Worm (Caenorhabditis elegans) whole organism, late embryonic: ENCODE data around the gene srv-32.

Source experiments
- C08G9.2 ChIP-seq: sonication (generic microtip); optimal IDR thresholded peaks from 2 replicates; lab custom pipeline; 2016; ENCODE audit warnings: mild to moderate bottlenecking, missing genetic modification characterization, moderate library complexity, missing compliant biosample characterization
- F13H6.1 ChIP-seq: sonication (generic microtip); optimal IDR thresholded peaks from 2 replicates; lab custom pipeline; 2016; ENCODE audit warnings: missing genetic modification characterization, missing compliant biosample characterization
- K02D7.2 ChIP-seq: sonication (generic microtip); optimal IDR thresholded peaks from 2 replicates; lab custom pipeline; 2017; ENCODE audit warnings: mild to moderate bottlenecking, missing genetic modification characterization, missing compliant biosample characterization
- K09A11.1 ChIP-seq: sonication (generic microtip); optimal IDR thresholded peaks from 2 replicates; lab custom pipeline; 2017; ENCODE audit warnings: antibody characterized with exemption, mild to moderate bottlenecking, missing genetic modification characterization, missing compliant biosample characterization; ENCODE audit not compliant: insufficient read depth
- Y22D7AL.16 ChIP-seq: sonication (generic microtip); optimal IDR thresholded peaks from 2 replicates; lab custom pipeline; 2016; ENCODE audit warnings: missing genetic modification characterization, missing compliant biosample characterization
- ceh-19 ChIP-seq: fragments of 200-800 bp; sonication (Bioruptor generic); optimal IDR thresholded peaks from 2 replicates; lab custom pipeline; 2018; ENCODE audit warnings: mild to moderate bottlenecking, missing genetic modification characterization, missing compliant biosample characterization
- ceh-2 ChIP-seq: sonication (generic microtip); optimal IDR thresholded peaks from 2 replicates; lab custom pipeline; 2016; ENCODE audit warnings: missing genotype, missing genetic modification characterization, missing compliant biosample characterization
- ceh-31 ChIP-seq: sonication (generic microtip); optimal IDR thresholded peaks from 2 replicates; lab custom pipeline; 2016; ENCODE audit warnings: missing genetic modification characterization, missing compliant biosample characterization
- ceh-45 ChIP-seq: fragments of 200-800 bp; sonication (Bioruptor generic); IDR thresholded peaks from 2 replicates; pipeline ENCODE4 v1.3.6; 2022; ENCODE audit warnings: missing genetic modification reagents, missing genetic modification characterization, missing compliant biosample characterization
- ceh-48 ChIP-seq: sonication (generic microtip); optimal IDR thresholded peaks from 2 replicates; lab custom pipeline; 2016; ENCODE audit warnings: missing genetic modification characterization, inconsistent platforms, missing compliant biosample characterization
- ceh-9 ChIP-seq: sonication (generic microtip); optimal IDR thresholded peaks from 2 replicates; lab custom pipeline; 2016; ENCODE audit warnings: mild to moderate bottlenecking, missing genetic modification characterization, inconsistent platforms, missing compliant biosample characterization
- elt-4 ChIP-seq: sonication (generic microtip); optimal IDR thresholded peaks from 2 replicates; lab custom pipeline; 2016; ENCODE audit warnings: missing genetic modification characterization, missing compliant biosample characterization
- ets-4 ChIP-seq: sonication (generic microtip); optimal IDR thresholded peaks from 2 replicates; lab custom pipeline; 2016; ENCODE audit warnings: missing genetic modification characterization, missing compliant biosample characterization
- eyg-1 ChIP-seq: sonication (generic microtip); optimal IDR thresholded peaks from 2 replicates; lab custom pipeline; 2016; ENCODE audit warnings: missing genotype, missing genetic modification characterization, missing compliant biosample characterization
- hlh-13 ChIP-seq: fragments of 200-800 bp; sonication (Bioruptor generic); optimal IDR thresholded peaks from 2 replicates; lab custom pipeline; 2018; ENCODE audit warnings: mild to moderate bottlenecking, missing genetic modification characterization, missing compliant biosample characterization
- hlh-15 ChIP-seq: sonication (generic microtip); optimal IDR thresholded peaks from 2 replicates; lab custom pipeline; 2016; ENCODE audit warnings: missing genetic modification characterization, missing compliant biosample characterization
- hlh-6 ChIP-seq: sonication (generic microtip); optimal IDR thresholded peaks from 2 replicates; lab custom pipeline; 2016; ENCODE audit warnings: missing genotype, missing genetic modification characterization, missing compliant biosample characterization
- hlh-8 ChIP-seq: sonication (generic microtip); optimal IDR thresholded peaks from 2 replicates; lab custom pipeline; 2016; ENCODE audit warnings: missing genotype, missing genetic modification characterization, missing compliant biosample characterization
- lim-6 ChIP-seq: sonication (generic microtip); optimal IDR thresholded peaks from 2 replicates; lab custom pipeline; 2016; ENCODE audit warnings: missing genetic modification characterization, missing compliant biosample characterization
- madf-2 ChIP-seq: sonication (generic microtip); optimal IDR thresholded peaks from 2 replicates; lab custom pipeline; 2017; ENCODE audit warnings: missing genetic modification characterization, missing compliant biosample characterization
- mec-3 ChIP-seq: sonication (generic microtip); optimal IDR thresholded peaks from 2 replicates; lab custom pipeline; 2016; ENCODE audit warnings: borderline replicate concordance, missing genetic modification characterization, missing compliant biosample characterization
- pat-9 ChIP-seq: fragments of 200-800 bp; sonication (Bioruptor generic); optimal IDR thresholded peaks from 2 replicates; lab custom pipeline; 2018; ENCODE audit warnings: mild to moderate bottlenecking, missing genetic modification characterization, moderate library complexity, missing compliant biosample characterization
- pax-1 ChIP-seq: fragments of 150-350 bp; optimal IDR thresholded peaks from 2 replicates; lab custom pipeline; 2014; ENCODE audit warnings: missing biosample characterization, missing genetic modification characterization
- pha-4 ChIP-seq: fragments of 150-350 bp; optimal IDR thresholded peaks from 2 replicates; lab custom pipeline; 2018; ENCODE audit warnings: missing biosample characterization, missing genetic modification reagents, missing genetic modification characterization
- pqm-1 ChIP-seq: sonication (generic microtip); optimal IDR thresholded peaks from 2 replicates; lab custom pipeline; 2016; ENCODE audit warnings: missing genetic modification characterization, missing compliant biosample characterization
- ref-2 ChIP-seq: sonication (generic microtip); optimal IDR thresholded peaks from 2 replicates; lab custom pipeline; 2016; ENCODE audit warnings: missing genetic modification characterization, missing compliant biosample characterization
- sdc-2 ChIP-seq: sonication (generic microtip); optimal IDR thresholded peaks from 2 replicates; lab custom pipeline; 2016; ENCODE audit warnings: missing genotype, missing genetic modification characterization, missing compliant biosample characterization
- sox-2 ChIP-seq: fragments of 200-800 bp; sonication (Bioruptor generic); IDR thresholded peaks from 2 replicates; pipeline ENCODE4 v1.3.6; 2022; ENCODE audit warnings: missing genetic modification reagents, missing genetic modification characterization, missing compliant biosample characterization
- syd-9 ChIP-seq: sonication (generic microtip); optimal IDR thresholded peaks from 2 replicates; lab custom pipeline; 2016; ENCODE audit warnings: mild to moderate bottlenecking, missing genetic modification characterization, moderate library complexity, missing compliant biosample characterization
- tbx-2 ChIP-seq: sonication (generic microtip); optimal IDR thresholded peaks from 2 replicates; lab custom pipeline; 2016; ENCODE audit warnings: missing genetic modification characterization, missing compliant biosample characterization
- tbx-7 ChIP-seq: sonication (generic microtip); optimal IDR thresholded peaks from 2 replicates; lab custom pipeline; 2016; ENCODE audit warnings: missing genotype, missing genetic modification characterization, missing compliant biosample characterization
- unc-3 ChIP-seq, 2 experiments: fragments of 200-800 bp in 1 of 2; sonication (Bioruptor generic) in 1 of 2; sonication (generic microtip) in 1 of 2; conservative IDR thresholded peaks in 1 of 2; optimal IDR thresholded peaks in 1 of 2; 2 replicates each; pipeline versions ENCODE4 v1.3.6 to Lab custom; 2016 to 2022; ENCODE audit warnings: missing compliant biosample characterization in 2 of 2, missing genetic modification characterization in 2 of 2, missing genetic modification reagents in 1 of 2
- unc-55 ChIP-seq: sonication (generic microtip); optimal IDR thresholded peaks from 2 replicates; lab custom pipeline; 2017; ENCODE audit warnings: missing biosample characterization, missing genetic modification reagents, missing genetic modification characterization
- ztf-16 ChIP-seq: sonication (generic microtip); optimal IDR thresholded peaks from 2 replicates; lab custom pipeline; 2017; ENCODE audit warnings: missing genetic modification characterization, missing compliant biosample characterization

Gene srv-32

ce11 chrIV:6271923-6272322 is 10.1 kb downstream of the srv-32 start, which contains the start of gene srv-31:
srv-31 (minus strand) TSS chrIV:6272023.
- TF ChIP-seq sox-2 = no peak
- TF ChIP-seq lim-6 (tag; lab: Kevin White, UChicago) = no peak
- TF ChIP-seq ceh-9 = no peak
- TF ChIP-seq pqm-1 (tag; lab: Kevin White, UChicago) = no peak
- TF ChIP-seq tbx-7 = no peak
- no peak for TF ChIP-seq ceh-31 (tag; lab: Kevin White, UChicago)
- no peak for TF ChIP-seq ceh-19 (GFP tag; lab: Kevin White, UChicago)
- no peak for TF ChIP-seq hlh-15 (tag; lab: Kevin White, UChicago)
- no peak for TF ChIP-seq ets-4 (tag; lab: Kevin White, UChicago)
- no peak for TF ChIP-seq K02D7.2
- TF ChIP-seq ceh-45 (GFP tag; lab: Robert Waterston, UW) = no peak
- TF ChIP-seq, all 69 proteins: peak for 0

ce11 chrIV:6269346-6269745 is 12.7 kb downstream of the srv-32 start, which contains the start of gene srv-30:
srv-30 (minus strand) TSS chrIV:6269446.
- TF ChIP-seq hlh-13 (GFP tag; lab: Kevin White, UChicago) = no peak
- TF ChIP-seq ref-2 = no peak
- no peak for TF ChIP-seq ceh-31 (tag; lab: Kevin White, UChicago)
- TF ChIP-seq Y22D7AL.16 (tag; lab: Kevin White, UChicago) = no peak
- no peak for TF ChIP-seq K09A11.1 (tag; lab: Kevin White, UChicago)
- no peak for TF ChIP-seq sdc-2 (tag; lab: Kevin White, UChicago)

- TF ChIP-seq ceh-2 (tag; lab: Kevin White, UChicago) (no peak), tbx-2 (tag; lab: Kevin White, UChicago) (no peak), pha-4 (tag; lab: Kevin White, UChicago) (no peak), pax-1 (tag; lab: Kevin White, UChicago) (no peak), pat-9 (no peak), K09A11.1 (tag; lab: Kevin White, UChicago) (no peak), unc-3 (GFP tag; conservative IDR thresholded peaks at IDR 0.05; lab: Robert Waterston, UW) (no peak), unc-3 (tag; optimal IDR thresholded peaks at IDR 0.05; lab: Kevin White, UChicago) (no peak), ceh-9 (no peak), ceh-19 (GFP tag; lab: Kevin White, UChicago) (no peak), ref-2 (no peak), eyg-1 (tag; lab: Kevin White, UChicago) (no peak), lim-6 (tag; lab: Kevin White, UChicago) (no peak), hlh-8 (tag; lab: Kevin White, UChicago) (no peak), F13H6.1 (tag; lab: Kevin White, UChicago) (no peak), K02D7.2 (no peak), syd-9 (no peak), C08G9.2 (tag; lab: Kevin White, UChicago) (no peak), madf-2 (tag; lab: Kevin White, UChicago) (no peak), elt-4 (no peak)
- TF ChIP-seq, all 69 proteins: peak for 0
Measured at ce11 chrIV:6266499-6266898, 15.5 kb downstream of the srv-32 start, which contains the start of gene srv-29. srv-29 (minus strand) TSS chrIV:6266599.

- TF ChIP-seq hlh-6 (no peak), ztf-16 (tag; lab: Kevin White, UChicago) (no peak), K02D7.2 (no peak), sox-2 (no peak)
Measured at ce11 chrIV:6263244-6263643, 18.8 kb downstream of the srv-32 start, which contains the start of gene srv-28. srv-28 (minus strand) TSS chrIV:6263344.

ce11 chrIV:6259732-6260131 is 22.3 kb downstream of the srv-32 start, which contains the start of gene nlp-16:
nlp-16 (minus strand) TSS chrIV:6259832.
- TF ChIP-seq ref-2 = no peak
- no peak for TF ChIP-seq unc-55 (GFP tag; lab: Kevin White, UChicago)
- TF ChIP-seq ceh-48 (tag; lab: Kevin White, UChicago) = no peak
- no peak for TF ChIP-seq syd-9
- no peak for TF ChIP-seq mec-3 (tag; lab: Kevin White, UChicago)
